Worm (Caenorhabditis elegans) whole organism, midembryonic: ENCODE data around the gene C26F1.3.

ENCODE experiments used
- T22C8.4 ChIP-seq: fragments of 200-800 bp; sonication (Bioruptor generic); IDR thresholded peaks from 2 replicates; pipeline ENCODE4 v1.3.6; 2022; ENCODE audit warnings: missing genetic modification characterization, missing compliant biosample characterization
- flt-1 ChIP-seq: fragments of 200-800 bp; sonication (Bioruptor generic); IDR thresholded peaks from 2 replicates; pipeline ENCODE4 v1.3.6; 2022; ENCODE audit warnings: missing genetic modification characterization, missing compliant biosample characterization
- klf-2 ChIP-seq: fragments of 200-800 bp; sonication (Bioruptor generic); conservative IDR thresholded peaks from 2 replicates; pipeline ENCODE4 v1.3.6; 2022; ENCODE audit warnings: missing genetic modification reagents, missing genetic modification characterization, missing compliant biosample characterization
- tab-1 ChIP-seq: fragments of 200-800 bp; sonication (Bioruptor generic); IDR thresholded peaks from 2 replicates; pipeline ENCODE4 v1.3.6; 2022; ENCODE audit warnings: missing genetic modification characterization, missing compliant biosample characterization
- ztf-23 ChIP-seq: fragments of 200-800 bp; sonication (Bioruptor generic); IDR thresholded peaks from 2 replicates; pipeline ENCODE4 v1.3.6; 2022; ENCODE audit warnings: missing genetic modification reagents, missing genetic modification characterization, missing compliant biosample characterization
- ztf-29 ChIP-seq: fragments of 200-800 bp; sonication (Bioruptor generic); IDR thresholded peaks from 2 replicates; pipeline ENCODE4 v1.3.6; 2022; ENCODE audit warnings: missing genetic modification reagents, missing genetic modification characterization, missing compliant biosample characterization

DNA sequence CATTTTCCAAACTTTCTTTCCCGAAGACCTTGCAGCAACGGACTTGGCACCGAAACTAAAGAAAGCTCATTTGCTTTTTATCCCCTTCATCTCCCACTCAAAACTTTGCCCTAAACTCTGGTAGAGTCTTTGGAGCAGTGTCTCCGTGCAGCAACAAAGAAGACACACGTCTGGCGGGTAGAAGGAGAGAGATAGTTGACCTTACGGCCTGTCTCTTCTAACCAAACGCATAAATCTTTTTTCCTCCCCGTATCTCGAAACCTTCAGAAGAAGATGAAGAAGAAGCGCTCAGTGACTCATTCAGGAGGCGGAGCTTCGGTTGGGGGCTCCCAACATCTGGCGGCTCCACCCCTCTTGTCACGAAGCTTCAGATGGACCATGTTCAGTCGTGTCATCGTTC is 49.3 kb downstream of the C26F1.3 start:
- no peak for TF ChIP-seq klf-2 (GFP tag; lab: Robert Waterston, UW)
- TF ChIP-seq flt-1 (GFP tag; lab: Robert Waterston, UW) = no peak
- no peak for TF ChIP-seq ztf-29 (GFP tag; lab: Robert Waterston, UW)
- no peak for TF ChIP-seq ztf-23 (GFP tag; lab: Robert Waterston, UW)
- no peak for TF ChIP-seq tab-1 (GFP tag; lab: Robert Waterston, UW)
- TF ChIP-seq T22C8.4 (GFP tag; lab: Robert Waterston, UW) = no peak
